Fruit fly (Drosophila melanogaster) whole organism: Measurements from ENCODE around the gene CG12481.

ENCODE experiments used
- CG8478 ChIP-seq: fragments of >200 bp; optimal IDR thresholded peaks from 2 replicates; lab custom pipeline; 2018; ENCODE audit warnings: inconsistent platforms
- Dll ChIP-seq: fragments of >200 bp; optimal IDR thresholded peaks from 2 replicates; lab custom pipeline; 2017
- EcR ChIP-seq, 2 experiments: fragments of >200 bp; optimal IDR thresholded peaks; 2 replicates each; lab custom pipeline; 2017; ENCODE audit warnings: missing biosample characterization in 2 of 2, missing genetic modification characterization in 2 of 2, missing genetic modification reagents in 2 of 2
- pan ChIP-seq: fragments of >200 bp; optimal IDR thresholded peaks from 2 replicates; lab custom pipeline; 2017

DNA sequence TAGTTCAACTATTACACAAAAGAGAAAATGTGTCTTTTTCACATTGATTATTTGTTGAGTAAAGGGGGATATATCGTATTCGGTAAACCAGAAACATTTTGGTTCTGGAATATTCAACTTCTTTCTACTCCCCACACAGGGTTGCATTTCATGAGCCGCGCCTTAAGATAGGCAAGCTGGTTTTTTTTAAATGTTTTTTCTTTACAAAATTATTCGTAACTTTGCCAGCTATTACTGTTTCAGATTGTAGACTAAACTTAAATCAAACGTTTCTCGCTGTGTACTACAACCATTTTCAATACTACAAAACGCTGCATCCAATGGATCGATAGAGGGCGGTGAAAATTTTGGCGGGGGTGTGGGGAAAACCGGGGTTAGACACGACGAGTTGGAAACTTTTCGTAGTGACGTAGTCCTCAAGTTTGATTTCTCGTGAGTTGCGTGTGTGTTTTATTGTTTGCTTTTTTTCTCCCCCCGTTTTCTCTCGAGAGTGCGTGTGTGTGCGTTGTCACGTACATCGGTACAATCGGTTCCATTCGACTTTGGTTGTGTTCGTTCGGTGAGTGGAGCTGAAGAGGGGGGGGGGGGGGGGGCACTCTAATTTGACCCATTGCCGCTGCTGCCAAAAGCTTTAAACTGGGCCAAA lies 26.6 kb downstream of the CG12481 start:
- no peak for TF ChIP-seq pan
- no peak for TF ChIP-seq Dll
- TF ChIP-seq CG8478 (lab: Kevin White, UChicago) = no peak
- TF ChIP-seq EcR (GFP tag; optimal IDR thresholded peaks at IDR 0.05; lab: Kevin White, UChicago) = no peak
